Worm (Caenorhabditis elegans) whole organism, L1 larva: ENCODE measurements around the gene dgk-1.
A peak's percentile ranks its signal among the peaks of the same experiment; 100 is the strongest.

ENCODE experiments used
- C16A3.4 ChIP-seq: fragments of 150-350 bp; optimal IDR thresholded peaks from 2 replicates; lab custom pipeline; 2014; ENCODE audit warnings: missing biosample characterization, missing genetic modification characterization
- F16B12.6 ChIP-seq: fragments of 150-350 bp; optimal IDR thresholded peaks from 2 replicates; lab custom pipeline; 2014; ENCODE audit warnings: missing biosample characterization, missing genetic modification characterization
- blmp-1 ChIP-seq: fragments of 150-350 bp; optimal IDR thresholded peaks from 2 replicates; lab custom pipeline; 2014; ENCODE audit warnings: missing biosample characterization, missing genetic modification characterization
- ces-1 ChIP-seq: fragments of 150-350 bp; optimal IDR thresholded peaks from 2 replicates; lab custom pipeline; 2014; ENCODE audit warnings: missing biosample characterization, missing genetic modification reagents, missing genetic modification characterization
- dpl-1 ChIP-seq, 3 experiments: fragments of 150-350 bp in 2 of 3; sonication (generic microtip) in 1 of 3; optimal IDR thresholded peaks; 2 replicates each; lab custom pipeline; 2014 to 2017; ENCODE audit warnings: missing biosample characterization in 3 of 3, missing genetic modification characterization in 3 of 3, missing genetic modification reagents in 3 of 3
- egl-13 ChIP-seq: sonication (generic microtip); optimal IDR thresholded peaks from 2 replicates; lab custom pipeline; 2016; ENCODE audit warnings: missing genotype, missing genetic modification reagents, missing genetic modification characterization, missing compliant biosample characterization
- elt-2 ChIP-seq: sonication (generic microtip); optimal IDR thresholded peaks from 2 replicates; lab custom pipeline; 2016; ENCODE audit warnings: missing genetic modification characterization, mild to moderate bottlenecking, inconsistent platforms, missing compliant biosample characterization, missing genetic modification reagents
- elt-3 ChIP-seq, 6 experiments: fragments of 150-350 bp in 1 of 6; sonication (generic microtip); optimal IDR thresholded peaks; 2 replicates each; lab custom pipeline; 2017 to 2018; ENCODE audit warnings: missing biosample characterization in 6 of 6, missing genetic modification characterization in 6 of 6, inconsistent platforms in 1 of 6
- fkh-4 ChIP-seq: sonication (generic microtip); optimal IDR thresholded peaks from 2 replicates; lab custom pipeline; 2016; ENCODE audit warnings: missing compliant biosample characterization, missing genetic modification characterization, borderline replicate concordance
- isw-1 ChIP-seq: fragments of 200-800 bp; sonication (Bioruptor generic); IDR thresholded peaks from 2 replicates; pipeline ENCODE4 v1.3.6; 2022; ENCODE audit warnings: missing genetic modification characterization, missing compliant biosample characterization
- lin-15B ChIP-seq: fragments of 150-350 bp; sonication (generic microtip); optimal IDR thresholded peaks from 3 replicates; lab custom pipeline; 2014; ENCODE audit warnings: missing biosample characterization, missing genetic modification characterization
- lin-35 ChIP-seq, 2 experiments: fragments of 150-350 bp; optimal IDR thresholded peaks; 2 replicates each; lab custom pipeline; 2014; ENCODE audit warnings: missing biosample characterization in 2 of 2, missing genetic modification characterization in 2 of 2, missing genetic modification reagents in 2 of 2
- lin-39 ChIP-seq: fragments of 150-350 bp; optimal IDR thresholded peaks from 2 replicates; lab custom pipeline; 2014; ENCODE audit warnings: missing biosample characterization, missing genetic modification reagents, missing genetic modification characterization
- lsy-2 ChIP-seq, 2 experiments: fragments of 150-350 bp; optimal IDR thresholded peaks; 2 replicates each; lab custom pipeline; 2014; ENCODE audit warnings: missing biosample characterization in 2 of 2, missing genetic modification characterization in 2 of 2
- mef-2 ChIP-seq: fragments of 150-350 bp; optimal IDR thresholded peaks from 2 replicates; lab custom pipeline; 2014; ENCODE audit warnings: missing biosample characterization, missing genetic modification characterization
- mep-1 ChIP-seq: fragments of 150-350 bp; optimal IDR thresholded peaks from 2 replicates; lab custom pipeline; 2014; ENCODE audit warnings: missing biosample characterization, missing genetic modification characterization
- nhr-12 ChIP-seq: sonication (generic microtip); optimal IDR thresholded peaks from 2 replicates; lab custom pipeline; 2017; ENCODE audit warnings: missing biosample characterization, missing genetic modification characterization
- nhr-19 ChIP-seq: fragments of 200-800 bp; sonication (Bioruptor generic); conservative IDR thresholded peaks from 2 replicates; pipeline ENCODE4 v1.3.6; 2022; ENCODE audit warnings: missing genetic modification characterization, missing compliant biosample characterization
- nhr-237 ChIP-seq: fragments of 150-350 bp; optimal IDR thresholded peaks from 2 replicates; lab custom pipeline; 2014; ENCODE audit warnings: missing biosample characterization, missing genetic modification characterization
- nhr-47 ChIP-seq: sonication (generic microtip); optimal IDR thresholded peaks from 2 replicates; lab custom pipeline; 2016; ENCODE audit warnings: mild to moderate bottlenecking, missing genetic modification characterization, moderate library complexity, missing compliant biosample characterization
- nhr-84 ChIP-seq: sonication (generic microtip); optimal IDR thresholded peaks from 2 replicates; lab custom pipeline; 2017; ENCODE audit warnings: missing biosample characterization, missing genetic modification characterization
- nhr-85 ChIP-seq: sonication (generic microtip); peaks from one replicate; lab custom pipeline; 2016; ENCODE audit warnings: missing genetic modification characterization, inconsistent platforms, missing compliant biosample characterization
- pag-3 ChIP-seq: sonication (generic microtip); optimal IDR thresholded peaks from 2 replicates; lab custom pipeline; 2017; ENCODE audit warnings: missing genetic modification characterization, mild to moderate bottlenecking, missing compliant biosample characterization, antibody characterized with exemption, borderline replicate concordance; ENCODE audit not compliant: insufficient read depth
- rnt-1 ChIP-seq: sonication (generic microtip); optimal IDR thresholded peaks from 2 replicates; lab custom pipeline; 2016; ENCODE audit warnings: mild to moderate bottlenecking, missing genetic modification characterization, moderate library complexity, missing compliant biosample characterization
- snu-23 ChIP-seq: sonication (generic microtip); optimal IDR thresholded peaks from 2 replicates; lab custom pipeline; 2016; ENCODE audit warnings: missing genetic modification characterization, missing compliant biosample characterization
- sup-37 ChIP-seq: fragments of 200-800 bp; sonication (Bioruptor generic); optimal IDR thresholded peaks from 2 replicates; lab custom pipeline; 2018; ENCODE audit warnings: mild to moderate bottlenecking, missing genetic modification characterization, missing compliant biosample characterization
- tbx-2 ChIP-seq: sonication (generic microtip); optimal IDR thresholded peaks from 2 replicates; lab custom pipeline; 2016; ENCODE audit warnings: missing genetic modification characterization, missing compliant biosample characterization
- tlp-1 ChIP-seq: fragments of 150-350 bp; optimal IDR thresholded peaks from 2 replicates; lab custom pipeline; 2014; ENCODE audit warnings: missing biosample characterization, missing genetic modification characterization
- unc-130 ChIP-seq: fragments of 150-350 bp; optimal IDR thresholded peaks from 2 replicates; lab custom pipeline; 2017; ENCODE audit warnings: missing biosample characterization, missing genetic modification characterization, inconsistent platforms
- unc-30 ChIP-seq: sonication (generic microtip); optimal IDR thresholded peaks from 2 replicates; lab custom pipeline; 2017; ENCODE audit warnings: missing biosample characterization, missing genetic modification characterization
- unc-62 ChIP-seq: fragments of 150-350 bp; optimal IDR thresholded peaks from 2 replicates; lab custom pipeline; 2014; ENCODE audit warnings: missing biosample characterization, missing genetic modification reagents, missing genetic modification characterization
- unc-98 ChIP-seq: fragments of 200-800 bp; sonication (Bioruptor generic); IDR thresholded peaks from 2 replicates; pipeline ENCODE4 v1.3.6; 2022; ENCODE audit warnings: missing genetic modification characterization, missing compliant biosample characterization
- ztf-11 ChIP-seq, 2 experiments: sonication (generic microtip); optimal IDR thresholded peaks; 2 replicates each; lab custom pipeline; 2016 to 2017; ENCODE audit warnings: missing genetic modification characterization in 2 of 2, missing biosample characterization in 1 of 2, missing compliant biosample characterization in 1 of 2
- ztf-4 ChIP-seq: fragments of 150-350 bp; optimal IDR thresholded peaks from 2 replicates; lab custom pipeline; 2014; ENCODE audit warnings: missing biosample characterization, missing genetic modification characterization

Gene dgk-1

ce11 chrX:970072-970471 is 21.2 kb downstream of the dgk-1 start, which contains the start of gene C44C1.6:
TSS of gene C44C1.6 (minus strand) at chrX:970270.
- TF ChIP-seq dpl-1 (GFP tag; optimal IDR thresholded peaks at IDR 0.05; lab: Kevin White, UChicago) (no peak), elt-3 (tag; optimal IDR thresholded peaks at IDR 0.05; lab: Kevin White, UChicago) (peak in 1 of 6 experiments; percentile 88), unc-98 (GFP tag; lab: Robert Waterston, UW) (no peak), nhr-85 (peak; percentile 47), snu-23 (GFP tag; lab: Kevin White, UChicago) (peak; percentile 29), lin-35 (GFP tag; optimal IDR thresholded peaks at IDR 0.05; lab: Kevin White, UChicago) (peak in 1 of 2 experiments; percentile 35), lsy-2 (tag; optimal IDR thresholded peaks at IDR 0.05; lab: Kevin White, UChicago) (peak in 1 of 2 experiments; percentile 5), blmp-1 (tag; lab: Kevin White, UChicago) (peak; percentile 63), unc-130 (tag; lab: Kevin White, UChicago) (peak; percentile 79)

- TF ChIP-seq mef-2 (tag; lab: Kevin White, UChicago) (no peak), C16A3.4 (tag; lab: Kevin White, UChicago) (no peak), nhr-237 (tag; lab: Kevin White, UChicago) (no peak)
Measured at ce11 chrX:963171-963570, 28.1 kb downstream of the dgk-1 start, which contains the start of gene ncs-1. TSS of gene ncs-1 (minus strand) at chrX:963271.

ce11 chrX:960139-960538 is 31.1 kb downstream of the dgk-1 start:
- TF ChIP-seq egl-13 (tag; lab: Kevin White, UChicago), result no peak
- no peak for TF ChIP-seq nhr-84 (tag; lab: Kevin White, UChicago)
- no peak for TF ChIP-seq sup-37 (GFP tag; lab: Kevin White, UChicago)
- TF ChIP-seq nhr-19 (GFP tag; lab: Robert Waterston, UW), result no peak
- no peak for TF ChIP-seq F16B12.6
- no peak for TF ChIP-seq ztf-4 (tag; lab: Kevin White, UChicago)
- no peak for TF ChIP-seq isw-1 (GFP tag; lab: Robert Waterston, UW)
- no peak for TF ChIP-seq pag-3 (tag; lab: Kevin White, UChicago)
- TF ChIP-seq unc-62 (GFP tag; lab: Kevin White, UChicago), result no peak
- TF ChIP-seq fkh-4, result no peak
- no peak for TF ChIP-seq elt-2 (tag; lab: Kevin White, UChicago)
- no peak for TF ChIP-seq rnt-1 (tag; lab: Kevin White, UChicago)
- no peak for TF ChIP-seq nhr-85

ce11 chrX:957581-957980 is 33.7 kb downstream of the dgk-1 start, which contains the start of gene chil-10:
TSS of gene chil-10 (plus strand) at chrX:957881.
- TF ChIP-seq nhr-47 (tag; lab: Kevin White, UChicago) (no peak), C16A3.4 (tag; lab: Kevin White, UChicago) (no peak), lin-39 (tag; lab: Kevin White, UChicago) (no peak), lin-15B (tag; lab: Kevin White, UChicago) (no peak), tlp-1 (tag; lab: Kevin White, UChicago) (no peak), lsy-2 (tag; optimal IDR thresholded peaks at IDR 0.05; lab: Kevin White, UChicago) (no peak), elt-3 (tag; optimal IDR thresholded peaks at IDR 0.05; lab: Kevin White, UChicago) (no peak), egl-13 (tag; lab: Kevin White, UChicago) (no peak), nhr-85 (no peak), unc-30 (tag; lab: Kevin White, UChicago) (no peak), tbx-2 (tag; lab: Kevin White, UChicago) (no peak), rnt-1 (tag; lab: Kevin White, UChicago) (no peak), nhr-12 (tag; lab: Kevin White, UChicago) (no peak), ces-1 (GFP tag; lab: Kevin White, UChicago) (no peak), ztf-11 (tag; optimal IDR thresholded peaks at IDR 0.05; lab: Kevin White, UChicago) (no peak), sup-37 (GFP tag; lab: Kevin White, UChicago) (no peak), mep-1 (tag; lab: Kevin White, UChicago) (no peak), nhr-19 (GFP tag; lab: Robert Waterston, UW) (no peak)
